Fruit fly (Drosophila melanogaster) Kc167 (cell line): ENCODE measurements around the gene Sfxn2.

ENCODE experiments used
- Myc ChIP-seq: fragments of >200 bp; optimal IDR thresholded peaks from 2 replicates; lab custom pipeline; 2017; ENCODE audit warnings: missing external identifiers
- Sin3A ChIP-seq: fragments of >200 bp; optimal IDR thresholded peaks from 2 replicates; lab custom pipeline; 2018; ENCODE audit warnings: missing external identifiers
- h ChIP-seq: fragments of >200 bp; optimal IDR thresholded peaks from 3 replicates; lab custom pipeline; 2018; ENCODE audit warnings: missing external identifiers
- insv ChIP-seq: fragments of >200 bp; optimal IDR thresholded peaks from 3 replicates; lab custom pipeline; 2018; ENCODE audit warnings: missing external identifiers
- psq ChIP-seq: fragments of >200 bp; optimal IDR thresholded peaks from 2 replicates; lab custom pipeline; 2017; ENCODE audit warnings: missing external identifiers
- ttk ChIP-seq: sonication (Bioruptor generic); optimal IDR thresholded peaks from 2 replicates; lab custom pipeline; 2017; ENCODE audit warnings: missing external identifiers

Gene Sfxn2

dm6 chr3L:19027172-19027571 is 35.8 kb upstream of the Sfxn2 start:
- no peak for TF ChIP-seq h
- no peak for TF ChIP-seq insv (lab: Kevin White, UChicago)
- no peak for TF ChIP-seq psq
- TF ChIP-seq Sin3A (lab: Kevin White, UChicago): no peak
- TF ChIP-seq Myc (lab: Kevin White, UChicago): no peak
- no peak for TF ChIP-seq ttk (lab: Kevin White, UChicago)

dm6 chr3L:19031858-19032257 is 31.1 kb upstream of the Sfxn2 start:
- TF ChIP-seq psq (no peak), Myc (lab: Kevin White, UChicago) (no peak), Sin3A (lab: Kevin White, UChicago) (no peak), h (no peak), ttk (lab: Kevin White, UChicago) (no peak), insv (lab: Kevin White, UChicago) (no peak)

dm6 chr3L:19032676-19033075 is 30.3 kb upstream of the Sfxn2 start:
- TF ChIP-seq Sin3A (lab: Kevin White, UChicago) (no peak), psq (no peak), insv (lab: Kevin White, UChicago) (no peak), ttk (lab: Kevin White, UChicago) (no peak), h (no peak), Myc (lab: Kevin White, UChicago) (no peak)

dm6 chr3L:19033154-19033811 is 29.7 kb upstream of the Sfxn2 start:
- no peak for TF ChIP-seq Myc (lab: Kevin White, UChicago)
- TF ChIP-seq ttk (lab: Kevin White, UChicago): no peak
- TF ChIP-seq h: no peak
- no peak for TF ChIP-seq Sin3A (lab: Kevin White, UChicago)
- no peak for TF ChIP-seq insv (lab: Kevin White, UChicago)
- no peak for TF ChIP-seq psq

dm6 chr3L:19035163-19035900 is 27.6 kb upstream of the Sfxn2 start:
- no peak for TF ChIP-seq h
- no peak for TF ChIP-seq ttk (lab: Kevin White, UChicago)
- no peak for TF ChIP-seq Sin3A (lab: Kevin White, UChicago)
- no peak for TF ChIP-seq Myc (lab: Kevin White, UChicago)
- no peak for TF ChIP-seq psq
- no peak for TF ChIP-seq insv (lab: Kevin White, UChicago)

- TF ChIP-seq Myc (lab: Kevin White, UChicago) (no peak), insv (lab: Kevin White, UChicago) (no peak), ttk (lab: Kevin White, UChicago) (no peak), psq (no peak), h (no peak), Sin3A (lab: Kevin White, UChicago) (no peak)
These were observed 26.8 kb upstream of the Sfxn2 start for dm6 chr3L:19036119-19036518.

dm6 chr3L:19037051-19037450 is 25.9 kb upstream of the Sfxn2 start:
- TF ChIP-seq ttk (lab: Kevin White, UChicago) (no peak), insv (lab: Kevin White, UChicago) (no peak), Myc (lab: Kevin White, UChicago) (no peak), h (no peak), Sin3A (lab: Kevin White, UChicago) (no peak), psq (no peak)

dm6 chr3L:19040155-19040644 is 22.8 kb upstream of the Sfxn2 start:
- no peak for TF ChIP-seq h
- TF ChIP-seq Myc (lab: Kevin White, UChicago): no peak
- TF ChIP-seq ttk (lab: Kevin White, UChicago): no peak
- TF ChIP-seq psq: no peak
- TF ChIP-seq insv (lab: Kevin White, UChicago): no peak
- TF ChIP-seq Sin3A (lab: Kevin White, UChicago): no peak

- TF ChIP-seq Sin3A (lab: Kevin White, UChicago) (no peak), psq (no peak), h (no peak), insv (lab: Kevin White, UChicago) (no peak), ttk (lab: Kevin White, UChicago) (no peak), Myc (lab: Kevin White, UChicago) (no peak)
These were observed 21.8 kb upstream of the Sfxn2 start for dm6 chr3L:19041161-19041560.

- no peak for TF ChIP-seq Sin3A (lab: Kevin White, UChicago)
- TF ChIP-seq insv (lab: Kevin White, UChicago): no peak
- TF ChIP-seq Myc (lab: Kevin White, UChicago): no peak
- no peak for TF ChIP-seq h
- no peak for TF ChIP-seq ttk (lab: Kevin White, UChicago)
- TF ChIP-seq psq: no peak
These were observed 21.1 kb upstream of the Sfxn2 start for dm6 chr3L:19041665-19042385.

- TF ChIP-seq psq (no peak), Myc (lab: Kevin White, UChicago) (no peak), insv (lab: Kevin White, UChicago) (no peak), Sin3A (lab: Kevin White, UChicago) (no peak)
These were observed 20.5 kb upstream of the Sfxn2 start for dm6 chr3L:19042501-19042900.
